Worm (Caenorhabditis elegans) whole organism, L4/young adult: Measurements from ENCODE around the gene lrpr-1.

ENCODE experiments used
- W03F9.2 ChIP-seq: fragments of 150-350 bp; optimal IDR thresholded peaks from 2 replicates; lab custom pipeline; 2014; ENCODE audit warnings: missing biosample characterization, missing genetic modification characterization
- dao-5 ChIP-seq: sonication (generic microtip); optimal IDR thresholded peaks from 2 replicates; lab custom pipeline; 2016; ENCODE audit warnings: missing genotype, missing genetic modification characterization, moderate library complexity, missing compliant biosample characterization
- him-1 ChIP-seq: sonication (generic microtip); optimal IDR thresholded peaks from 2 replicates; lab custom pipeline; 2016; ENCODE audit warnings: missing genotype, missing genetic modification reagents, missing genetic modification characterization, missing compliant biosample characterization

The lrpr-1 gene

DNA sequence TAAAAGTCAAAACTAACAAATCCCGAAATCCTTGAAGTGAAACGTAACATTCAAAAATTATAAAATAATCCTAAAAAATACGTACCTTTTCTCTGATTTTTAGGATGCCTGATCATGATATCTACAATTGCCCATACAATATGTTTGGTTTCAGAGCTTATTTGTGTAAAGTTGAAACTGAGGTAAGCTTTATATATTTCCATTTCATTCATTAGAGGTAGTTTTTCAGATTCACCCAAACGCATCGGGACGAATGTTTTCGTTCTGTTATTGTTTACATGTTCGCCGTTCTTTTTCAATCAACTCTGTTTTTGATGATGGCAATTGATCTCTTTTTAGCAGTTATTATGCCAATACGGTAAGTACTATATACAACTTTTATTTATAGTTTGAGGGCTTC is 10.3 kb upstream of the lrpr-1 start:
- TF ChIP-seq dao-5 (tag; lab: Kevin White, UChicago) (no peak), W03F9.2 (tag; lab: Kevin White, UChicago) (no peak), him-1 (no peak)

DNA sequence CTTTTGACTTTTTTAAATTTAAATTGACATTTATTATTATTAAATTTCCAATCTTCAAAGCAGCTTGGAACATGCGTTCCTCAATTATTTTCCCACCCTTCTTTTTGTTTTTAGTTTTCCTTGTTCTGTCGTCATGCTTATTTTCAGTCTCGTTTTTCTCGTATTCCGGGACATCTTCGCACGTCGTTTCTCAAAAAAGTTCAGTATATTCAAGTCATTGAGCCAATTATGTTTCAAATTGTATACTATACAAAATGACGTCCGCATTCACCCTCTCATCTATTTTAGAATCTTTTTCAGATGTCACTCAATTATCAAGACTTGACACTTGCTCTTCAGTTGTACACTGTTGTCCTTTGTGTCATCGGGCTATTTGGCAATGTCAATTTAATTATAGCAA is 9.7 kb upstream of the lrpr-1 start, which contains the start of gene srsx-17:
Gene srsx-17 (plus strand): TSS at position 301 of the 400 bp plus-strand sequence.
- no peak for TF ChIP-seq him-1
- TF ChIP-seq dao-5 (tag; lab: Kevin White, UChicago), result no peak
- no peak for TF ChIP-seq W03F9.2 (tag; lab: Kevin White, UChicago)

DNA sequence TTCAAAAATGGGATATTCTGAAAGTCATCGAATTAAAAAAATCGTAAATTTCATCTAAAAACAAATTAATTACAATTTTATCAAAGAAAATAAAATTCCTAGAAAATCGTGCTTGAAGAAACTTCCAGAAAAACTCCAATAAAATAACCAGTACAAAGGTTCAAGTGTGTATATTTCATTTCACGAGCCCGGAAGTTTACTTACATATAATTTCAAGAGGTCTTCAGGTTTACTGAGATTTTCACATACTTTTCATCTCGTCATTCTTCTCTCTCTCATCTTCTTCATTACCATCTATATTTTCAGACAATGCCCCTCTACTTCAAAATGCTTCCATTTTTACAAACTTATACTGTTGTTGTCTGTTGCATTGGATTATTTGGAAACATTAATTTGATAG is 4.5 kb upstream of the lrpr-1 start, which contains the start of gene srsx-18:
Gene srsx-18 (plus strand): TSS at position 301 of the 400 bp plus-strand sequence.
- no peak for TF ChIP-seq dao-5 (tag; lab: Kevin White, UChicago)
- TF ChIP-seq W03F9.2 (tag; lab: Kevin White, UChicago), result no peak
- TF ChIP-seq him-1, result no peak

DNA sequence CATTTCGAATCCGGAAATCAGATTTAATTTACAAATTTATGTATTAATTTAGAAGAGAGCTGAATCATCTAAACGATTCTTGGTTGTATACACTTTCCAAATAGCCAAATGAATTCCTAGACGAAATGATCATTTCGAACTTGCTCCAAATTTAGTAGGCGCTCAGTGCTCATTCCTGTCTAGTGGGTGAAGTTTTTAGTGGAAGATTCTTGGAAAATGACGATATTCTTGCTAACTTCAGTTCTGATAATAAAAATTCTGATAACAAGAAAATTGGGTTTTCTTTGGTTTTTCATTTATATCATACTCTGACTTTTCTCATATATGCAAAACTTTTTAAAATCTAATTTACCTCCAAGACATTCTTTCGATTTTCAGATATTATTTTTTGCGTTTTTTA is 4.1 kb upstream of the lrpr-1 start:
- TF ChIP-seq him-1 (no peak), dao-5 (tag; lab: Kevin White, UChicago) (no peak), W03F9.2 (tag; lab: Kevin White, UChicago) (no peak)

DNA sequence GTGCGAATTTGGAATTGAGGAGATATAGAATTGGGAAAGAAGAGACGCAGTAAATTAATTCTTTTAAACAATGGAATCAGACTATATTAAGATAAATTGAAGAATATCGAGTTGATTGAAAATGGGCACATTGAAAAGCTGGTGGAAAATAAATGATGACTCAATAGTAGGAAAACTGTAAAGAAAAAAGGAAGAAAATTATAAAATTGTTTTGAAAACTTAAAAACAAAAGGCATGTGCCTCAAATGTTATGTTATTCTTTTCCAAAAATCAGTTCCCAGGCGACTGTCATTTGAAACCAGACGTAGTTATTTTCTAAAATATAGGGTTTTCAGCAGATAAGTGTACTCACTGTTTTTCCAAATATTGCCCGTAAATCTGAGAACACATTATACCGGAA is 2.2 kb upstream of the lrpr-1 start, which contains the start of gene C04E6.12:
Gene C04E6.12 (minus strand): TSS at position 101 of the 400 bp plus-strand sequence.
- TF ChIP-seq dao-5 (tag; lab: Kevin White, UChicago) (no peak), W03F9.2 (tag; lab: Kevin White, UChicago) (no peak), him-1 (no peak)

DNA sequence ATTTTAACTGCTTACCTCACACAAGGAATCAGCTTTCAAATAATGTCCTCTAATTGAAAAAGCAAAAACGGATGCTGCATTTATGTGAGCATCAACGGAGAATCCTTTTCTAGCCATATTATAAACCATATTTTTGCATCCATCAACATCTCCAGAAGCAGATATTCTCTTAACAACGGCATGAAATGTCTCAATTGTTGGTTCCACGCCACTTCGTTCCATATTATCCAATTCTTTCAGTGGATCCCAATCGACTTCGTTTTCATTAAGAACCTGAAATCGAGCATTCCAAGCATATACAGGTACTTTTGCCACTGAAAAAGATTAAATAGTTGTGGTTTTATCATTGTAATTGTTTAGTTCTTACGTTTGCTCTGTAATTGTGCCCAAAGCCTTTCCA is 829 bp downstream of the lrpr-1 start:
- TF ChIP-seq dao-5 (tag; lab: Kevin White, UChicago), result no peak
- TF ChIP-seq him-1, result no peak
- TF ChIP-seq W03F9.2 (tag; lab: Kevin White, UChicago), result no peak

ce11 chrV:5912426-5912825 is 5.3 kb downstream of the lrpr-1 start, which contains the start of gene C04E6.13:
C04E6.13 (plus strand) TSS chrV:5912726.
- no peak for TF ChIP-seq him-1
- TF ChIP-seq dao-5 (tag; lab: Kevin White, UChicago), result no peak
- TF ChIP-seq W03F9.2 (tag; lab: Kevin White, UChicago), result no peak

ce11 chrV:5907090-5907489 is 10.6 kb downstream of the lrpr-1 start, which contains the start of gene C04E6.4:
C04E6.4 (plus strand) TSS chrV:5907390.
- TF ChIP-seq dao-5 (tag; lab: Kevin White, UChicago) (no peak), W03F9.2 (tag; lab: Kevin White, UChicago) (no peak), him-1 (no peak)

DNA sequence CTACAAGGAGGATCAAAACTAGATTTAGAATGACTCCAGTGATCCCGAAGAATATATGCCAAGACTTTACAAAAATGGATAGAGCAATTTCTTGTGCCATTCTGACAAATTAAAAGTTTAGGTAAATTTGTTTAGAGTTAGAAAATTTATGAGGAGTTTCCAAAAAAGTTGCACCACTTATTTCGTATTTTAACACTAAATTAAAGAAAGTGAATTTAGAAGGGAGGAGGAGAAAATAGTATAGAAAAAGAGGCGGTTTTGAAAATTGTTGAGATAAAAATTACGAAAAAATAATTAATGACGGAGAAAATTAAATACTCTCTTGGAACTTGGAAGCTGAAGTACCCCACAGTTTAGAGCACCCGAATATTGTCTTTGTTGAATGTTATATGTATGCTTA is 11.4 kb downstream of the lrpr-1 start, which contains the start of gene srd-15:
Gene srd-15 (minus strand): TSS at position 101 of the 400 bp plus-strand sequence.
- TF ChIP-seq dao-5 (tag; lab: Kevin White, UChicago), result no peak

DNA sequence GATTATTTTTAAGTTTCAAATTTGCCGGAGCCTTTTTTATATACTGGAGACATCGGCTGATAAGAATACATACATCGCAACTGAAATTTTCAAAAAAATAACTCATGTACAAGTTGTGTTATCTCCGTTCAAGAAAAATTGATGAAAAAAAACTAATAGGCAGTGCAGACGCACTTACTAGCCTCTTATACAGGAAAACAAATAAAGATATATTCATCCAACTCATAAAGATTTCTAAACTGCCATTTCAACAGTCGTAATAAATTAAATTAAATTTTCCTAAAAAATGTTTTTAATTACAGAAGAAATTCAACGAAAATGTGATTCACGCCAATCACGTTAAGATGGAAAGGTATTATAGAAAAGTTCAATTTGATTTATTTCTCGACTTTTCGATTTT is 15.9 kb downstream of the lrpr-1 start, which contains the start of gene C04E6.5:
Gene C04E6.5 (plus strand): TSS at position 301 of the 400 bp plus-strand sequence.
- TF ChIP-seq W03F9.2 (tag; lab: Kevin White, UChicago) (no peak), him-1 (no peak), dao-5 (tag; lab: Kevin White, UChicago) (no peak)

- TF ChIP-seq him-1 (no peak), dao-5 (tag; lab: Kevin White, UChicago) (no peak), W03F9.2 (tag; lab: Kevin White, UChicago) (no peak)
Measured at ce11 chrV:5899940-5900339, 17.8 kb downstream of the lrpr-1 start, which contains the start of gene srd-16. srd-16 (minus strand) TSS chrV:5900040.

- TF ChIP-seq W03F9.2 (tag; lab: Kevin White, UChicago) (no peak), him-1 (no peak), dao-5 (tag; lab: Kevin White, UChicago) (no peak)
Measured at ce11 chrV:5895021-5895420, 22.7 kb downstream of the lrpr-1 start, which contains the start of gene grd-9. grd-9 (plus strand) TSS chrV:5895321.

ce11 chrV:5893015-5893414 is 24.7 kb downstream of the lrpr-1 start, which contains the start of gene C04E6.7:
C04E6.7 (plus strand) TSS chrV:5893315.
- TF ChIP-seq W03F9.2 (tag; lab: Kevin White, UChicago), result no peak
- TF ChIP-seq dao-5 (tag; lab: Kevin White, UChicago), result no peak
- TF ChIP-seq him-1, result no peak

- TF ChIP-seq W03F9.2 (tag; lab: Kevin White, UChicago), result no peak
- no peak for TF ChIP-seq dao-5 (tag; lab: Kevin White, UChicago)
- no peak for TF ChIP-seq him-1
Measured at ce11 chrV:5891204-5891603, 26.5 kb downstream of the lrpr-1 start.

ce11 chrV:5888820-5889219 is 28.9 kb downstream of the lrpr-1 start:
- TF ChIP-seq dao-5 (tag; lab: Kevin White, UChicago) (no peak), him-1 (no peak), W03F9.2 (tag; lab: Kevin White, UChicago) (no peak)
